Worm (Caenorhabditis elegans) whole organism, late embryonic: ENCODE results near the gene fbxb-61.

Experiments
- elt-2 ChIP-seq: sonication (generic microtip); optimal IDR thresholded peaks from 2 replicates; lab custom pipeline; 2016; ENCODE audit warnings: missing genetic modification reagents, missing genetic modification characterization, missing compliant biosample characterization
- madf-2 ChIP-seq: sonication (generic microtip); optimal IDR thresholded peaks from 2 replicates; lab custom pipeline; 2017; ENCODE audit warnings: missing genetic modification characterization, missing compliant biosample characterization
- odd-2 ChIP-seq: sonication (generic microtip); optimal IDR thresholded peaks from 2 replicates; lab custom pipeline; 2017; ENCODE audit warnings: antibody characterized with exemption, mild to moderate bottlenecking, missing genetic modification characterization, missing compliant biosample characterization
- pax-1 ChIP-seq: fragments of 150-350 bp; optimal IDR thresholded peaks from 2 replicates; lab custom pipeline; 2014; ENCODE audit warnings: missing biosample characterization, missing genetic modification characterization
- unc-42 ChIP-seq: sonication (generic microtip); optimal IDR thresholded peaks from 2 replicates; lab custom pipeline; 2016; ENCODE audit warnings: missing genotype, missing genetic modification characterization, missing compliant biosample characterization

fbxb-61 gene

ce11 chrV:19354506-19354905, 50.6 kb downstream of the fbxb-61 start:
- no peak for TF ChIP-seq odd-2 (tag; lab: Kevin White, UChicago)
- no peak for TF ChIP-seq madf-2 (tag; lab: Kevin White, UChicago)
- TF ChIP-seq unc-42: peak; percentile 54
- TF ChIP-seq elt-2 (tag; lab: Kevin White, UChicago): peak; percentile 56
- no peak for TF ChIP-seq pax-1 (tag; lab: Kevin White, UChicago)
